Fruit fly (Drosophila melanogaster) whole organism, embryonic: ENCODE results near the gene CG14234.

Experiments
- Ada2b ChIP-seq: fragments of 200-800 bp; sonication (Bioruptor generic); IDR thresholded peaks from 2 replicates; pipeline ENCODE4 v1.3.6; 2022; ENCODE audit warnings: missing biosample characterization, missing genetic modification characterization
- Awh ChIP-seq: fragments of 200-800 bp; sonication (Bioruptor generic); IDR thresholded peaks from 2 replicates; pipeline ENCODE4, ENCODE4 v1.3.6; 2022; ENCODE audit warnings: missing biosample characterization, missing genetic modification characterization
- Blimp-1 ChIP-seq: fragments of 200-800 bp; sonication (Bioruptor generic); optimal IDR thresholded peaks from 3 replicates; lab custom pipeline; 2018; ENCODE audit warnings: missing biosample characterization, missing genetic modification characterization, mild to moderate bottlenecking, moderate library complexity, missing genetic modification reagents
- CG10274 ChIP-seq: fragments of 200-800 bp; sonication (Bioruptor generic); optimal IDR thresholded peaks from 3 replicates; lab custom pipeline; 2017; ENCODE audit warnings: missing biosample characterization, mild to moderate bottlenecking, missing genetic modification characterization
- CG10462 ChIP-seq: fragments of 200-800 bp; sonication (Bioruptor generic); optimal IDR thresholded peaks from 2 replicates; lab custom pipeline; 2016; ENCODE audit warnings: missing biosample characterization, missing genetic modification characterization
- CG10543 ChIP-seq: fragments of 200-800 bp; sonication (Bioruptor generic); optimal IDR thresholded peaks from 3 replicates; lab custom pipeline; 2017; ENCODE audit warnings: missing biosample characterization, mild to moderate bottlenecking, missing genetic modification characterization, moderate library complexity
- CG12391 ChIP-seq: fragments of 200-800 bp; sonication (Bioruptor generic); optimal IDR thresholded peaks from 3 replicates; lab custom pipeline; 2018; ENCODE audit warnings: missing biosample characterization, mild to moderate bottlenecking, missing genetic modification characterization, moderate library complexity
- CG14965 ChIP-seq: fragments of 200-800 bp; sonication (Bioruptor generic); optimal IDR thresholded peaks from 2 replicates; lab custom pipeline; 2016; ENCODE audit warnings: missing biosample characterization, missing genetic modification characterization, borderline replicate concordance
- CG1529 ChIP-seq: fragments of 200-800 bp; sonication (Bioruptor generic); optimal IDR thresholded peaks from 3 replicates; lab custom pipeline; 2018; ENCODE audit warnings: missing biosample characterization, missing genetic modification characterization
- CG17328 ChIP-seq: fragments of 200-800 bp; sonication (Bioruptor generic); IDR thresholded peaks from 2 replicates; pipeline ENCODE4 v1.3.6; 2022; ENCODE audit warnings: missing biosample characterization, missing genetic modification characterization
- CG17829 ChIP-seq: fragments of 200-800 bp; optimal IDR thresholded peaks from 2 replicates; lab custom pipeline; 2019; ENCODE audit warnings: missing biosample characterization, mild to moderate bottlenecking, missing genetic modification characterization, moderate library complexity
- CG18476 ChIP-seq: fragments of 200-800 bp; sonication (Bioruptor generic); optimal IDR thresholded peaks from 2 replicates; lab custom pipeline; 2016; ENCODE audit warnings: missing biosample characterization, mild to moderate bottlenecking, missing genetic modification characterization
- CG2116 ChIP-seq: fragments of 200-800 bp; sonication (Bioruptor generic); optimal IDR thresholded peaks from 3 replicates; lab custom pipeline; 2018; ENCODE audit warnings: missing biosample characterization, mild to moderate bottlenecking, missing genetic modification characterization
- CG2712 ChIP-seq: fragments of 200-800 bp; optimal IDR thresholded peaks from 3 replicates; lab custom pipeline; 2019; ENCODE audit warnings: missing biosample characterization, mild to moderate bottlenecking, missing genetic modification characterization, moderate library complexity
- CG31365 ChIP-seq: fragments of 200-800 bp; sonication (Bioruptor generic); optimal IDR thresholded peaks from 2 replicates; lab custom pipeline; 2018; ENCODE audit warnings: missing biosample characterization, mild to moderate bottlenecking, missing genetic modification characterization
- CG33557 ChIP-seq: fragments of 200-800 bp; sonication (Bioruptor generic); optimal IDR thresholded peaks from 2 replicates; lab custom pipeline; 2019; ENCODE audit warnings: missing biosample characterization, mild to moderate bottlenecking, missing genetic modification characterization, moderate library complexity
- CG3407 ChIP-seq: fragments of 200-800 bp; sonication (Bioruptor generic); optimal IDR thresholded peaks from 2 replicates; lab custom pipeline; 2018; ENCODE audit warnings: missing biosample characterization, mild to moderate bottlenecking, missing genetic modification characterization
- CG34422 ChIP-seq: fragments of 200-800 bp; sonication (Bioruptor generic); IDR thresholded peaks from 3 replicates; pipeline ENCODE4 v1.3.6; 2022; ENCODE audit warnings: missing biosample characterization, missing genetic modification characterization
- CG4424 ChIP-seq: fragments of 200-800 bp; sonication (Bioruptor generic); optimal IDR thresholded peaks from 3 replicates; lab custom pipeline; 2016; ENCODE audit warnings: missing biosample characterization, missing genetic modification characterization
- CG4730 ChIP-seq: fragments of 200-800 bp; sonication (Bioruptor generic); IDR thresholded peaks from 2 replicates; pipeline ENCODE4 v1.3.6; 2022; ENCODE audit warnings: missing biosample characterization, missing genetic modification characterization
- CG6791 ChIP-seq: fragments of 200-800 bp; sonication (Bioruptor generic); IDR thresholded peaks from 3 replicates; pipeline ENCODE4 v1.3.6; 2022; ENCODE audit warnings: missing biosample characterization, missing genetic modification characterization; ENCODE audit not compliant: partially characterized antibody
- CG7271 ChIP-seq: fragments of 200-800 bp; sonication (Bioruptor generic); optimal IDR thresholded peaks from 2 replicates; lab custom pipeline; 2018; ENCODE audit warnings: missing biosample characterization, mild to moderate bottlenecking, missing genetic modification characterization, moderate library complexity
- CG7928 ChIP-seq: fragments of 200-800 bp; sonication (Bioruptor generic); optimal IDR thresholded peaks from 2 replicates; lab custom pipeline; 2017; ENCODE audit warnings: missing biosample characterization, mild to moderate bottlenecking, missing genetic modification characterization
- CG7987 ChIP-seq: fragments of 200-800 bp; sonication (Bioruptor generic); optimal IDR thresholded peaks from 2 replicates; lab custom pipeline; 2018; ENCODE audit warnings: missing biosample characterization, mild to moderate bottlenecking, missing genetic modification characterization, moderate library complexity
- CG8281 ChIP-seq: fragments of 200-800 bp; sonication (Bioruptor generic); optimal IDR thresholded peaks from 2 replicates; lab custom pipeline; 2018; ENCODE audit warnings: missing biosample characterization, mild to moderate bottlenecking, missing genetic modification characterization, moderate library complexity
- CG9437 ChIP-seq: fragments of 200-800 bp; sonication (Bioruptor generic); optimal IDR thresholded peaks from 2 replicates; lab custom pipeline; 2018; ENCODE audit warnings: missing biosample characterization, mild to moderate bottlenecking, missing genetic modification characterization
- CG9817 ChIP-seq: fragments of 200-800 bp; sonication (Bioruptor generic); optimal IDR thresholded peaks from 2 replicates; lab custom pipeline; 2018; ENCODE audit warnings: missing biosample characterization, mild to moderate bottlenecking, missing genetic modification characterization, moderate library complexity
- HmgZ ChIP-seq: fragments of 200-800 bp; sonication (Bioruptor generic); optimal IDR thresholded peaks from 2 replicates; lab custom pipeline; 2018; ENCODE audit warnings: missing biosample characterization, mild to moderate bottlenecking, missing genetic modification characterization
- Hmr ChIP-seq: fragments of 200-800 bp; sonication (Bioruptor generic); optimal IDR thresholded peaks from 3 replicates; lab custom pipeline; 2017; ENCODE audit warnings: mild to moderate bottlenecking, missing biosample characterization, missing genetic modification reagents, missing genetic modification characterization
- Hr39 ChIP-seq: fragments of >200 bp; optimal IDR thresholded peaks from 2 replicates; lab custom pipeline; 2017
- MBD-R2 ChIP-seq: fragments of 200-800 bp; sonication (Bioruptor generic); IDR thresholded peaks from 2 replicates; pipeline ENCODE4 v1.3.6; 2022; ENCODE audit warnings: missing biosample characterization, missing genetic modification characterization
- Max ChIP-seq: fragments of 200-800 bp; sonication (Bioruptor generic); optimal IDR thresholded peaks from 2 replicates; lab custom pipeline; 2016; ENCODE audit warnings: missing biosample characterization, mild to moderate bottlenecking, missing genetic modification characterization
- NC2α ChIP-seq: fragments of 200-800 bp; sonication (Bioruptor generic); optimal IDR thresholded peaks from 2 replicates; lab custom pipeline; 2016; ENCODE audit warnings: missing biosample characterization, missing genetic modification characterization
- Rx ChIP-seq: fragments of 200-800 bp; sonication (Bioruptor generic); IDR thresholded peaks from 2 replicates; pipeline ENCODE4 v1.3.6; 2022; ENCODE audit warnings: missing biosample characterization, missing genetic modification characterization
- Ssrp ChIP-seq: fragments of 200-800 bp; sonication (Bioruptor generic); optimal IDR thresholded peaks from 2 replicates; lab custom pipeline; 2018; ENCODE audit warnings: missing biosample characterization, mild to moderate bottlenecking, missing genetic modification characterization, moderate library complexity
- br ChIP-seq: fragments of >200 bp; optimal IDR thresholded peaks from 2 replicates; lab custom pipeline; 2017
- cad ChIP-seq: fragments of >200 bp; optimal IDR thresholded peaks from 2 replicates; lab custom pipeline; 2017; ENCODE audit warnings: missing biosample characterization, missing genetic modification characterization
- chif ChIP-seq, 2 experiments: fragments of 200-800 bp; sonication (Bioruptor generic); optimal IDR thresholded peaks; 3 replicates each; lab custom pipeline; 2016; ENCODE audit warnings: missing biosample characterization in 2 of 2, missing genetic modification characterization in 2 of 2
- chinmo ChIP-seq: fragments of 200-800 bp; sonication (Bioruptor generic); IDR thresholded peaks from 4 replicates; pipeline ENCODE4 v1.3.6; 2022; ENCODE audit warnings: missing biosample characterization, missing genetic modification characterization; ENCODE audit not compliant: partially characterized antibody
- croc ChIP-seq: fragments of 200-800 bp; sonication (Bioruptor generic); conservative IDR thresholded peaks from 3 replicates; pipeline ENCODE4 v1.3.6; 2022; ENCODE audit warnings: missing biosample characterization, missing genetic modification characterization
- dmrt11E ChIP-seq: fragments of 200-800 bp; sonication (Bioruptor generic); optimal IDR thresholded peaks from 3 replicates; lab custom pipeline; 2018; ENCODE audit warnings: missing biosample characterization, mild to moderate bottlenecking, missing genetic modification characterization, moderate library complexity
- gcm ChIP-seq: fragments of 200-800 bp; sonication (Bioruptor generic); optimal IDR thresholded peaks from 2 replicates; lab custom pipeline; 2019; ENCODE audit warnings: missing biosample characterization, mild to moderate bottlenecking, missing genetic modification characterization, moderate library complexity
- hkb ChIP-seq, 2 experiments: fragments of 200-800 bp in 1 of 2; fragments of >200 bp in 1 of 2; sonication (Bioruptor generic) in 1 of 2; IDR thresholded peaks in 1 of 2; optimal IDR thresholded peaks in 1 of 2; 2 replicates each; pipeline versions ENCODE4 v1.3.6 to Lab custom; 2017 to 2022; ENCODE audit warnings: missing biosample characterization in 1 of 2, missing genetic modification characterization in 1 of 2
- lab ChIP-seq: fragments of 200-800 bp; sonication (Bioruptor generic); optimal IDR thresholded peaks from 3 replicates; lab custom pipeline; 2017; ENCODE audit warnings: missing biosample characterization, missing genetic modification characterization, mild to moderate bottlenecking, moderate library complexity, missing genetic modification reagents
- luna ChIP-seq: fragments of 200-800 bp; sonication (Bioruptor generic); optimal IDR thresholded peaks from 2 replicates; lab custom pipeline; 2016; ENCODE audit warnings: missing biosample characterization, missing genetic modification characterization
- pzg ChIP-seq: fragments of 200-800 bp; sonication (Bioruptor generic); optimal IDR thresholded peaks from 3 replicates; lab custom pipeline; 2018; ENCODE audit warnings: missing biosample characterization, mild to moderate bottlenecking, missing genetic modification characterization, moderate library complexity
- ranshi ChIP-seq: fragments of 200-800 bp; sonication (Bioruptor generic); IDR thresholded peaks from 2 replicates; pipeline ENCODE4 v1.3.6; 2022; ENCODE audit warnings: missing biosample characterization, missing genetic modification characterization
- sens ChIP-seq: fragments of 200-800 bp; sonication (Bioruptor generic); peaks from one replicate; lab custom pipeline; 2016; ENCODE audit warnings: missing biosample characterization, missing genetic modification characterization
- slbo ChIP-seq: fragments of 200-800 bp; sonication (Bioruptor generic); IDR thresholded peaks from 2 replicates; pipeline ENCODE4 v1.3.6; 2022; ENCODE audit warnings: missing biosample characterization, missing genetic modification characterization
- tin ChIP-seq: fragments of 200-800 bp; sonication (Bioruptor generic); optimal IDR thresholded peaks from 3 replicates; lab custom pipeline; 2016; ENCODE audit warnings: missing biosample characterization, missing genetic modification characterization
- tll ChIP-seq, 2 experiments: fragments of 200-800 bp in 1 of 2; fragments of >200 bp in 1 of 2; sonication (Bioruptor generic) in 1 of 2; optimal IDR thresholded peaks; 2 replicates each; lab custom pipeline; 2017 to 2019; ENCODE audit warnings: missing biosample characterization in 2 of 2, missing genetic modification characterization in 2 of 2, mild to moderate bottlenecking in 1 of 2, moderate library complexity in 1 of 2
- ttk ChIP-seq: fragments of 200-800 bp; sonication (Bioruptor generic); IDR thresholded peaks from 2 replicates; pipeline ENCODE4 v2.1.2; 2022; ENCODE audit warnings: missing biosample characterization, missing genetic modification characterization

Gene CG14234

dm6 chrX:19704083-19704482, 31.3 kb upstream of the CG14234 start, which contains the start of the genes CG14230 and CG14232 (continued):
- TF ChIP-seq croc (no peak), CG4730 (GFP tag; lab: Robert Waterston, UW) (no peak), hkb (optimal IDR thresholded peaks at IDR 0.05; lab: Kevin White, UChicago) (no peak), hkb (GFP tag; IDR thresholded peaks at IDR 0.05; lab: Robert Waterston, UW) (no peak), CG3407 (GFP tag; lab: Kevin White, UChicago) (no peak), Ada2b (GFP tag; lab: Robert Waterston, UW) (no peak), CG7271 (tag; lab: Kevin White, UChicago) (no peak), lab (no peak), CG8281 (no peak), CG1529 (GFP tag; lab: Kevin White, UChicago) (no peak), Blimp-1 (GFP tag; lab: Kevin White, UChicago) (no peak), CG10462 (no peak), ttk (GFP tag; lab: Robert Waterston, UW) (no peak), HmgZ (peak; percentile 17), gcm (GFP tag; lab: Kevin White, UChicago) (no peak), NC2α (GFP tag; lab: Kevin White, UChicago) (no peak), CG9817 (tag; lab: Kevin White, UChicago) (no peak), CG10274 (GFP tag; lab: Kevin White, UChicago) (no peak), ranshi (GFP tag; lab: Robert Waterston, UW) (no peak), luna (GFP tag; lab: Kevin White, UChicago) (no peak), Ssrp (tag; lab: Kevin White, UChicago) (no peak), CG6791 (GFP tag; lab: Robert Waterston, UW) (no peak), CG10543 (GFP tag; lab: Kevin White, UChicago) (no peak), Hmr (GFP tag; lab: Kevin White, UChicago) (no peak), dmrt11E (tag; lab: Kevin White, UChicago) (no peak), cad (no peak), CG17829 (tag; lab: Kevin White, UChicago) (no peak), CG2116 (peak; percentile 56), CG4424 (GFP tag; lab: Kevin White, UChicago) (no peak), chif (GFP tag; optimal IDR thresholded peaks at IDR 0.05; lab: Kevin White, UChicago) (no peak), CG34422 (GFP tag; lab: Robert Waterston, UW) (no peak), slbo (GFP tag; lab: Robert Waterston, UW) (no peak), tll (GFP tag; optimal IDR thresholded peaks at IDR 0.05; lab: Kevin White, UChicago) (no peak), MBD-R2 (GFP tag; lab: Robert Waterston, UW) (peak; percentile 88), Max (GFP tag; lab: Kevin White, UChicago) (peak; percentile 37), tin (GFP tag; lab: Kevin White, UChicago) (no peak), Rx (GFP tag; lab: Robert Waterston, UW) (no peak), CG18476 (GFP tag; lab: Kevin White, UChicago) (no peak), CG12391 (tag; lab: Kevin White, UChicago) (peak; percentile 33), CG2712 (tag; lab: Kevin White, UChicago) (no peak), CG31365 (tag; lab: Kevin White, UChicago) (no peak), CG7987 (GFP tag; lab: Kevin White, UChicago) (no peak), Hr39 (lab: Kevin White, UChicago) (no peak), CG14965 (GFP tag; lab: Kevin White, UChicago) (no peak), CG7928 (GFP tag; lab: Kevin White, UChicago) (no peak), CG33557 (GFP tag; lab: Kevin White, UChicago) (no peak), chinmo (GFP tag; lab: Robert Waterston, UW) (no peak), pzg (GFP tag; lab: Kevin White, UChicago) (peak; percentile 70), sens (GFP tag; lab: Kevin White, UChicago) (peak; percentile 66), br (lab: Kevin White, UChicago) (no peak), Awh (GFP tag; lab: Robert Waterston, UW) (no peak), CG17328 (no peak), CG9437 (GFP tag; lab: Kevin White, UChicago) (no peak)
